Fruit fly (Drosophila melanogaster): ENCODE results near the gene Ucp4B.
A peak's percentile ranks its signal among the peaks of the same experiment; 100 is the strongest.

The Ucp4B gene

dm6 chr2L:5979957-5980861 lies 10.6 kb downstream of the Ucp4B start (continued):
- peak; percentile 24 for TF ChIP-seq Spps (tag; optimal IDR thresholded peaks at IDR 0.05)
- TF ChIP-seq Blimp-1 (GFP tag; optimal IDR thresholded peaks at IDR 0.05): peak; percentile 4
- no peak for TF ChIP-seq CG8290 (GFP tag; optimal IDR thresholded peaks at IDR 0.05)
- TF ChIP-seq CG8290 (tag; optimal IDR thresholded peaks at IDR 0.05): peak in 1 of 2 experiments; percentile 70
- TF ChIP-seq insv (GFP tag; optimal IDR thresholded peaks at IDR 0.05): peak in 1 of 2 experiments; percentile 37
- peak; percentile 3 for TF ChIP-seq Sin3A (optimal IDR thresholded peaks at IDR 0.05)
- TF ChIP-seq gcm (GFP tag; optimal IDR thresholded peaks at IDR 0.05): peak; percentile 26
- TF ChIP-seq tin (GFP tag; optimal IDR thresholded peaks at IDR 0.05): peak; percentile 1
- TF ChIP-seq jumu (GFP tag; optimal IDR thresholded peaks at IDR 0.05): peak; percentile 12
- TF ChIP-seq CG10431 (GFP tag; optimal IDR thresholded peaks at IDR 0.05): peak; percentile 35
- TF ChIP-seq odd (GFP tag; optimal IDR thresholded peaks at IDR 0.05): peak; percentile 57
- TF ChIP-seq jing (GFP tag; optimal IDR thresholded peaks at IDR 0.05): no peak
- TF ChIP-seq cwo (GFP tag; optimal IDR thresholded peaks at IDR 0.05): peak; percentile 33
- TF ChIP-seq CG8944 (GFP tag; optimal IDR thresholded peaks at IDR 0.05): no peak
- no peak for TF ChIP-seq CG15696 (tag; optimal IDR thresholded peaks at IDR 0.05)
- no peak for TF ChIP-seq CG17328 (GFP tag; IDR thresholded peaks at IDR 0.05)
- TF ChIP-seq org-1 (GFP tag; optimal IDR thresholded peaks at IDR 0.05): no peak
- peak; percentile 31 for TF ChIP-seq Asciz (GFP tag; optimal IDR thresholded peaks at IDR 0.05)
- TF ChIP-seq CG12104 (GFP tag; optimal IDR thresholded peaks at IDR 0.05): no peak
- no peak for TF ChIP-seq CG10209 (GFP tag; optimal IDR thresholded peaks at IDR 0.05)
- peak; percentile 56 for TF ChIP-seq tap (tag; optimal IDR thresholded peaks at IDR 0.05)
- TF ChIP-seq Trl (optimal IDR thresholded peaks at IDR 0.05): peak; percentile 97 to 98
- TF ChIP-seq Trl (GFP tag; optimal IDR thresholded peaks at IDR 0.05): peak; percentile 62
- peak; percentile 13 for TF ChIP-seq CG5180 (GFP tag; optimal IDR thresholded peaks at IDR 0.05)
- peak; percentile 23 for TF ChIP-seq YL-1 (GFP tag; optimal IDR thresholded peaks at IDR 0.05)
- TF ChIP-seq CG15073 (GFP tag; optimal IDR thresholded peaks at IDR 0.05): no peak
- no peak for TF ChIP-seq CG9876 (GFP tag; optimal IDR thresholded peaks at IDR 0.05)
- TF ChIP-seq mirr (GFP tag; optimal IDR thresholded peaks at IDR 0.05): peak; percentile 56
- peak; percentile 10 for TF ChIP-seq Mes4 (GFP tag; optimal IDR thresholded peaks at IDR 0.05)
- TF ChIP-seq trem (tag; optimal IDR thresholded peaks at IDR 0.05): peak; percentile 12
- TF ChIP-seq CG18011 (GFP tag; optimal IDR thresholded peaks at IDR 0.05): peak; percentile 13
- peak; percentile 87 for TF ChIP-seq Med (GFP tag)
- TF ChIP-seq CG13894 (tag; optimal IDR thresholded peaks at IDR 0.05): peak; percentile 57
- peak; percentile 42 for TF ChIP-seq CG7987 (GFP tag; optimal IDR thresholded peaks at IDR 0.05)
- peak in 1 of 2 experiments; percentile 19 for TF ChIP-seq Pdp1 (GFP tag; optimal IDR thresholded peaks at IDR 0.05)
- TF ChIP-seq CG7745 (tag; optimal IDR thresholded peaks at IDR 0.05): peak; percentile 100
- TF ChIP-seq tll (GFP tag; optimal IDR thresholded peaks at IDR 0.05): no peak
- TF ChIP-seq gsb-n (tag; optimal IDR thresholded peaks at IDR 0.05): peak; percentile 5
- TF ChIP-seq CG12391 (tag; optimal IDR thresholded peaks at IDR 0.05): peak; percentile 8
- TF ChIP-seq CG3281 (GFP tag; optimal IDR thresholded peaks at IDR 0.05): peak; percentile 34
- TF ChIP-seq CG10654 (GFP tag; optimal IDR thresholded peaks at IDR 0.05): no peak
- TF ChIP-seq so (GFP tag; IDR thresholded peaks at IDR 0.05): no peak
- TF ChIP-seq CG3163 (GFP tag; optimal IDR thresholded peaks at IDR 0.05): peak; percentile 56

Data from whole organism, embryonic.